Worm (Caenorhabditis elegans): ENCODE data around the gene C41C4.9.

The C41C4.9 gene

DNA sequence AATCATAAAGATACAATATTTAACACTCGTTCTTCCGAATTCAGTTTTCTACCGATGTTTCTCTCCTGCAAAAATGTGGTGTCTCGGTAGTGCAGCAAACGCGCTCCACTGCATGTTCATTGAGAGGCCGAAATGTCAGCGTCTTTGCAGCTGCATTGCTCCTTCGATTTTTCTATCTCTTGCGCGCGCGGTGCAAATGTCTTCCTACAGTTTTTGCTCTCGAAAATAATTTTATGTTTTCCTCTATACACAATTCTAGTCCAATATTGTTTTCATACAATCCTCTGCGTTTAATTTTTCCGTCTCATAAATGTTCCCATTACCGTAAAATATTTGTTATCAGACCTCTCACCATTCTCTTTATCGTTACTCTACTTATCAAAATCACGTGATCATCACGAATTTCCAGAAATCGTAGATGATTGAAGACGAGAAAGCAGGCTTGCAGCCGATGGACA lies 45.1 kb upstream of the C41C4.9 start, which contains the start of gene ufd-2:
Gene ufd-2 (plus strand): TSS at position 408 of the 458 bp plus-strand sequence.
- TF ChIP-seq rnt-1 (tag; optimal IDR thresholded peaks at IDR 0.05) (peak; percentile 75), nhr-11 (tag; optimal IDR thresholded peaks at IDR 0.05) (no peak), hlh-15 (tag; optimal IDR thresholded peaks at IDR 0.05) (no peak), fax-1 (tag; optimal IDR thresholded peaks at IDR 0.05) (peak; percentile 47), odd-2 (tag; optimal IDR thresholded peaks at IDR 0.05) (no peak), C38D4.7 (GFP tag; optimal IDR thresholded peaks at IDR 0.05) (no peak), dmd-4 (tag; optimal IDR thresholded peaks at IDR 0.05; ENCODE audit: borderline replicate concordance) (no peak), ttx-3 (tag; optimal IDR thresholded peaks at IDR 0.05) (no peak), hlh-6 (tag; optimal IDR thresholded peaks at IDR 0.05) (no peak), dve-1 (tag; optimal IDR thresholded peaks at IDR 0.05) (peak; percentile 20), pag-3 (tag; optimal IDR thresholded peaks at IDR 0.05; ENCODE audit: borderline replicate concordance) (no peak), ceh-45 (GFP tag; IDR thresholded peaks at IDR 0.05) (no peak), unc-3 (GFP tag; conservative IDR thresholded peaks at IDR 0.05) (0 out of 2 replicates have a peak, but pooled peaks have one; percentile 14), unc-3 (tag; optimal IDR thresholded peaks at IDR 0.05) (no peak), ceh-30 (tag; optimal IDR thresholded peaks at IDR 0.05) (no peak), gmeb-2 (tag; optimal IDR thresholded peaks at IDR 0.05) (no peak), che-1 (tag; optimal IDR thresholded peaks at IDR 0.05) (no peak), npax-4 (tag; optimal IDR thresholded peaks at IDR 0.05) (no peak), zip-5 (tag; optimal IDR thresholded peaks at IDR 0.05) (peak; percentile 64), ceh-48 (tag; optimal IDR thresholded peaks at IDR 0.05) (peak; percentile 20), elt-2 (tag; optimal IDR thresholded peaks at IDR 0.05) (peak; percentile 79), pat-9 (tag; optimal IDR thresholded peaks at IDR 0.05) (no peak), ref-2 (tag; optimal IDR thresholded peaks at IDR 0.05) (peak; percentile 82), hlh-30 (tag; optimal IDR thresholded peaks at IDR 0.05; ENCODE audit: insufficient read depth) (no peak), K02D7.2 (tag; optimal IDR thresholded peaks at IDR 0.05) (no peak), ets-4 (tag; optimal IDR thresholded peaks at IDR 0.05) (peak; percentile 50), Y22D7AL.16 (tag; optimal IDR thresholded peaks at IDR 0.05) (no peak), elt-4 (tag; optimal IDR thresholded peaks at IDR 0.05) (no peak), pha-2 (tag; optimal IDR thresholded peaks at IDR 0.05) (no peak), ceh-18 (tag; optimal IDR thresholded peaks at IDR 0.05) (peak; percentile 71), T23F11.4 (GFP tag; optimal IDR thresholded peaks at IDR 0.05) (no peak), tbx-7 (tag; optimal IDR thresholded peaks at IDR 0.05) (peak; percentile 51), pax-1 (tag; optimal IDR thresholded peaks at IDR 0.05) (no peak), ceh-6 (GFP tag; optimal IDR thresholded peaks at IDR 0.05) (no peak), sox-2 (GFP tag; IDR thresholded peaks at IDR 0.05) (no peak), nhr-232 (tag; optimal IDR thresholded peaks at IDR 0.05) (no peak), ztf-16 (tag; optimal IDR thresholded peaks at IDR 0.05) (peak; percentile 41), hlh-8 (tag; optimal IDR thresholded peaks at IDR 0.05) (peak; percentile 30), ceh-22 (tag; optimal IDR thresholded peaks at IDR 0.05) (no peak), ceh-34 (tag; optimal IDR thresholded peaks at IDR 0.05) (peak; percentile 48), syd-9 (tag; optimal IDR thresholded peaks at IDR 0.05) (no peak), lim-6 (tag; optimal IDR thresholded peaks at IDR 0.05) (no peak), lin-11 (tag; optimal IDR thresholded peaks at IDR 0.05) (no peak), fkh-10 (GFP tag; optimal IDR thresholded peaks at IDR 0.05) (no peak), ceh-19 (GFP tag; optimal IDR thresholded peaks at IDR 0.05) (no peak), fkh-6 (tag; optimal IDR thresholded peaks at IDR 0.05) (peak; percentile 57), madf-2 (tag; optimal IDR thresholded peaks at IDR 0.05) (no peak), sdc-2 (tag; optimal IDR thresholded peaks at IDR 0.05) (no peak), K09A11.1 (tag; optimal IDR thresholded peaks at IDR 0.05; ENCODE audit: insufficient read depth) (no peak), pha-4 (tag; optimal IDR thresholded peaks at IDR 0.05) (no peak), pros-1 (tag; optimal IDR thresholded peaks at IDR 0.05) (peak; percentile 38), ahr-1 (tag; optimal IDR thresholded peaks at IDR 0.05) (peak; percentile 19), unc-42 (tag; optimal IDR thresholded peaks at IDR 0.05) (peak; percentile 66), ceh-31 (tag; optimal IDR thresholded peaks at IDR 0.05) (peak; percentile 94)
